Fruit fly (Drosophila melanogaster) whole organism, embryonic: Measurements from ENCODE around the gene Dok.
A peak's percentile ranks its signal among the peaks of the same experiment; 100 is the strongest.

Source experiments
- Ada2b ChIP-seq: fragments of 200-800 bp; sonication (Bioruptor generic); IDR thresholded peaks from 2 replicates; pipeline ENCODE4 v1.3.6; 2022; ENCODE audit warnings: missing biosample characterization, missing genetic modification characterization
- CG10209 ChIP-seq: fragments of 200-800 bp; sonication (Bioruptor generic); optimal IDR thresholded peaks from 3 replicates; lab custom pipeline; 2017; ENCODE audit warnings: missing biosample characterization, mild to moderate bottlenecking, missing genetic modification characterization, missing genetic modification reagents
- CG11085 ChIP-seq: fragments of 200-800 bp; sonication (Bioruptor generic); IDR thresholded peaks from 2 replicates; pipeline ENCODE4 v1.3.6; 2022; ENCODE audit warnings: missing biosample characterization, missing genetic modification characterization
- CG11723 ChIP-seq: fragments of 200-800 bp; sonication (Bioruptor generic); optimal IDR thresholded peaks from 2 replicates; lab custom pipeline; 2017; ENCODE audit warnings: missing biosample characterization, mild to moderate bottlenecking, missing genetic modification characterization
- CG12769 ChIP-seq: fragments of 200-800 bp; sonication (Bioruptor generic); optimal IDR thresholded peaks from 2 replicates; lab custom pipeline; 2019; ENCODE audit warnings: missing biosample characterization, mild to moderate bottlenecking, missing genetic modification characterization, moderate library complexity
- CG17328 ChIP-seq: fragments of 200-800 bp; sonication (Bioruptor generic); IDR thresholded peaks from 2 replicates; pipeline ENCODE4 v1.3.6; 2022; ENCODE audit warnings: missing biosample characterization, missing genetic modification characterization
- CG17359 ChIP-seq: fragments of 200-800 bp; sonication (Bioruptor generic); optimal IDR thresholded peaks from 3 replicates; lab custom pipeline; 2018; ENCODE audit warnings: missing biosample characterization, mild to moderate bottlenecking, missing genetic modification characterization, moderate library complexity
- CG1792 ChIP-seq: fragments of 200-800 bp; sonication (Bioruptor generic); optimal IDR thresholded peaks from 2 replicates; lab custom pipeline; 2016; ENCODE audit warnings: missing biosample characterization, missing genetic modification characterization
- CG2202 ChIP-seq: fragments of 200-800 bp; sonication (Bioruptor generic); optimal IDR thresholded peaks from 2 replicates; lab custom pipeline; 2018; ENCODE audit warnings: missing biosample characterization, mild to moderate bottlenecking, missing genetic modification characterization
- CG2678 ChIP-seq: fragments of 200-800 bp; sonication (Bioruptor generic); optimal IDR thresholded peaks from 3 replicates; lab custom pipeline; 2019; ENCODE audit warnings: missing biosample characterization, mild to moderate bottlenecking, missing genetic modification characterization, moderate library complexity
- CG30020 ChIP-seq: fragments of 200-800 bp; optimal IDR thresholded peaks from 2 replicates; lab custom pipeline; 2019; ENCODE audit warnings: missing biosample characterization, mild to moderate bottlenecking, missing genetic modification characterization, moderate library complexity
- CG30431 ChIP-seq: fragments of 200-800 bp; sonication (Bioruptor generic); optimal IDR thresholded peaks from 2 replicates; lab custom pipeline; 2017; ENCODE audit warnings: missing biosample characterization, missing genetic modification characterization
- CG3995 ChIP-seq: fragments of 200-800 bp; sonication (Bioruptor generic); optimal IDR thresholded peaks from 3 replicates; lab custom pipeline; 2016; ENCODE audit warnings: missing biosample characterization, missing genetic modification characterization
- CG4360 ChIP-seq: fragments of 200-800 bp; sonication (Bioruptor generic); IDR thresholded peaks from 2 replicates; pipeline ENCODE4 v1.3.6; 2022; ENCODE audit warnings: missing biosample characterization, missing genetic modification characterization
- CG4617 ChIP-seq: fragments of 200-800 bp; sonication (Bioruptor generic); optimal IDR thresholded peaks from 3 replicates; lab custom pipeline; 2016; ENCODE audit warnings: missing biosample characterization, missing genetic modification characterization, borderline replicate concordance
- CG6272 ChIP-seq: fragments of 200-800 bp; sonication (Bioruptor generic); IDR thresholded peaks from 2 replicates; pipeline ENCODE4 v1.3.6; 2022; ENCODE audit warnings: missing biosample characterization, missing genetic modification characterization
- CG7357 ChIP-seq: fragments of 200-800 bp; sonication (Bioruptor generic); IDR thresholded peaks from 3 replicates; pipeline ENCODE4 v1.3.6; 2022; ENCODE audit warnings: missing biosample characterization, missing genetic modification characterization
- CG7745 ChIP-seq: fragments of 200-800 bp; sonication (Bioruptor generic); optimal IDR thresholded peaks from 2 replicates; lab custom pipeline; 2018; ENCODE audit warnings: missing biosample characterization, mild to moderate bottlenecking, missing genetic modification characterization, moderate library complexity
- CG7839 ChIP-seq: fragments of 200-800 bp; sonication (Bioruptor generic); optimal IDR thresholded peaks from 3 replicates; lab custom pipeline; 2018; ENCODE audit warnings: missing biosample characterization, mild to moderate bottlenecking, missing genetic modification characterization, moderate library complexity
- CG9437 ChIP-seq: fragments of 200-800 bp; sonication (Bioruptor generic); optimal IDR thresholded peaks from 2 replicates; lab custom pipeline; 2018; ENCODE audit warnings: missing biosample characterization, mild to moderate bottlenecking, missing genetic modification characterization
- Camta ChIP-seq: fragments of 200-800 bp; sonication (Bioruptor generic); optimal IDR thresholded peaks from 2 replicates; lab custom pipeline; 2016; ENCODE audit warnings: missing biosample characterization, missing genetic modification characterization
- Dref ChIP-seq: fragments of 200-800 bp; sonication (Bioruptor generic); IDR thresholded peaks from 2 replicates; pipeline ENCODE4 v1.3.6; 2022; ENCODE audit warnings: missing biosample characterization, missing genetic modification characterization
- Fer1 ChIP-seq: fragments of 200-800 bp; sonication (Bioruptor generic); optimal IDR thresholded peaks from 2 replicates; lab custom pipeline; 2017; ENCODE audit warnings: missing biosample characterization, mild to moderate bottlenecking, missing genetic modification characterization
- GATAe ChIP-seq: fragments of 200-800 bp; sonication (Bioruptor generic); conservative IDR thresholded peaks from 2 replicates; pipeline ENCODE4 v1.3.6; 2022; ENCODE audit warnings: missing biosample characterization, missing genetic modification characterization
- Hmx ChIP-seq: fragments of 200-800 bp; sonication (Bioruptor generic); optimal IDR thresholded peaks from 2 replicates; lab custom pipeline; 2016; ENCODE audit warnings: missing biosample characterization, missing genetic modification characterization
- MBD-R2 ChIP-seq: fragments of 200-800 bp; sonication (Bioruptor generic); IDR thresholded peaks from 2 replicates; pipeline ENCODE4 v1.3.6; 2022; ENCODE audit warnings: missing biosample characterization, missing genetic modification characterization
- MESR4 ChIP-seq: fragments of 200-800 bp; sonication (Bioruptor generic); optimal IDR thresholded peaks from 2 replicates; lab custom pipeline; 2018; ENCODE audit warnings: missing biosample characterization, mild to moderate bottlenecking, missing genetic modification characterization, moderate library complexity
- NC2α ChIP-seq: fragments of 200-800 bp; sonication (Bioruptor generic); optimal IDR thresholded peaks from 2 replicates; lab custom pipeline; 2016; ENCODE audit warnings: missing biosample characterization, missing genetic modification characterization
- Nf-YA ChIP-seq: fragments of 200-800 bp; sonication (Bioruptor generic); IDR thresholded peaks from 2 replicates; pipeline ENCODE4 v1.3.6; 2022; ENCODE audit warnings: missing biosample characterization, missing genetic modification characterization
- Oaz ChIP-seq: fragments of 200-800 bp; sonication (Bioruptor generic); IDR thresholded peaks from 2 replicates; pipeline ENCODE4 v1.3.6; 2022; ENCODE audit warnings: missing biosample characterization, missing genetic modification characterization
- Sox102F ChIP-seq: fragments of 200-800 bp; sonication (Bioruptor generic); optimal IDR thresholded peaks from 2 replicates; lab custom pipeline; 2018; ENCODE audit warnings: missing biosample characterization, mild to moderate bottlenecking, missing genetic modification characterization, moderate library complexity
- Sry-δ ChIP-seq: fragments of 200-800 bp; sonication (Bioruptor generic); optimal IDR thresholded peaks from 2 replicates; lab custom pipeline; 2016; ENCODE audit warnings: missing biosample characterization, missing genetic modification characterization
- Taf1 ChIP-seq: fragments of 200-800 bp; sonication (Bioruptor generic); IDR thresholded peaks from 2 replicates; pipeline ENCODE4 v1.3.6; 2022; ENCODE audit warnings: missing biosample characterization, missing genetic modification characterization
- Usf ChIP-seq: fragments of 200-800 bp; sonication (Bioruptor generic); optimal IDR thresholded peaks from 2 replicates; lab custom pipeline; 2017; ENCODE audit warnings: missing genotype, missing biosample characterization, missing genetic modification characterization
- YL-1 ChIP-seq: fragments of 200-800 bp; sonication (Bioruptor generic); optimal IDR thresholded peaks from 3 replicates; lab custom pipeline; 2017; ENCODE audit warnings: missing biosample characterization, mild to moderate bottlenecking, missing genetic modification characterization
- ato ChIP-seq: fragments of 200-800 bp; sonication (Bioruptor generic); IDR thresholded peaks from 2 replicates; pipeline ENCODE4 v1.3.6; 2022; ENCODE audit warnings: missing biosample characterization, missing genetic modification characterization; ENCODE audit not compliant: partially characterized antibody
- bowl ChIP-seq: fragments of 200-800 bp; sonication (Bioruptor generic); IDR thresholded peaks from 2 replicates; pipeline ENCODE4 v1.3.6; 2022; ENCODE audit warnings: missing biosample characterization, missing genetic modification characterization
- corto ChIP-seq: fragments of 200-800 bp; sonication (Bioruptor generic); optimal IDR thresholded peaks from 2 replicates; lab custom pipeline; 2016; ENCODE audit warnings: missing biosample characterization, mild to moderate bottlenecking, missing genetic modification characterization, moderate library complexity
- croc ChIP-seq: fragments of 200-800 bp; sonication (Bioruptor generic); conservative IDR thresholded peaks from 3 replicates; pipeline ENCODE4 v1.3.6; 2022; ENCODE audit warnings: missing biosample characterization, missing genetic modification characterization
- crol ChIP-seq: fragments of 200-800 bp; sonication (Bioruptor generic); IDR thresholded peaks from 2 replicates; pipeline ENCODE4 v1.3.6; 2022; ENCODE audit warnings: missing biosample characterization, missing genetic modification characterization
- dan ChIP-seq: fragments of 200-800 bp; sonication (Bioruptor generic); IDR thresholded peaks from 2 replicates; pipeline ENCODE4 v1.3.6; 2022; ENCODE audit warnings: missing biosample characterization, missing genetic modification characterization
- dmrt11E ChIP-seq: fragments of 200-800 bp; sonication (Bioruptor generic); optimal IDR thresholded peaks from 3 replicates; lab custom pipeline; 2018; ENCODE audit warnings: missing biosample characterization, mild to moderate bottlenecking, missing genetic modification characterization, moderate library complexity
- gem ChIP-seq: fragments of 200-800 bp; sonication (Bioruptor generic); optimal IDR thresholded peaks from 2 replicates; lab custom pipeline; 2019; ENCODE audit warnings: missing biosample characterization, mild to moderate bottlenecking, missing genetic modification characterization, moderate library complexity
- grau ChIP-seq: fragments of 200-800 bp; optimal IDR thresholded peaks from 3 replicates; lab custom pipeline; 2019; ENCODE audit warnings: missing biosample characterization, mild to moderate bottlenecking, missing genetic modification characterization, moderate library complexity
- her ChIP-seq: fragments of 200-800 bp; sonication (Bioruptor generic); optimal IDR thresholded peaks from 2 replicates; lab custom pipeline; 2016; ENCODE audit warnings: missing biosample characterization, missing genetic modification characterization
- kni ChIP-seq: fragments of 200-800 bp; sonication (Bioruptor generic); optimal IDR thresholded peaks from 3 replicates; lab custom pipeline; 2017; ENCODE audit warnings: mild to moderate bottlenecking, missing biosample characterization, missing genetic modification reagents, missing genetic modification characterization
- mirr ChIP-seq: fragments of 200-800 bp; sonication (Bioruptor generic); optimal IDR thresholded peaks from 3 replicates; lab custom pipeline; 2018; ENCODE audit warnings: missing biosample characterization, mild to moderate bottlenecking, missing genetic modification characterization
- seq ChIP-seq: fragments of 200-800 bp; sonication (Bioruptor generic); IDR thresholded peaks from 2 replicates; pipeline ENCODE4 v1.3.6; 2022; ENCODE audit warnings: missing biosample characterization, missing genetic modification characterization
- sisA ChIP-seq: fragments of 200-800 bp; sonication (Bioruptor generic); IDR thresholded peaks from 2 replicates; pipeline ENCODE4 v1.3.6; 2022; ENCODE audit warnings: missing biosample characterization, missing genetic modification characterization
- sna ChIP-seq: fragments of 200-800 bp; sonication (Bioruptor generic); IDR thresholded peaks from 2 replicates; pipeline ENCODE4 v1.3.6; 2022; ENCODE audit warnings: missing biosample characterization, missing genetic modification characterization; ENCODE audit not compliant: partially characterized antibody
- tup ChIP-seq: fragments of 200-800 bp; sonication (Bioruptor generic); optimal IDR thresholded peaks from 2 replicates; lab custom pipeline; 2016; ENCODE audit warnings: missing biosample characterization, mild to moderate bottlenecking, missing genetic modification characterization, moderate library complexity
- usp ChIP-seq: fragments of >200 bp; optimal IDR thresholded peaks from 2 replicates; lab custom pipeline; 2017; ENCODE audit warnings: missing biosample characterization, missing genetic modification characterization
- z ChIP-seq: fragments of 200-800 bp; sonication (Bioruptor generic); IDR thresholded peaks from 3 replicates; pipeline ENCODE4 v1.3.6; 2022; ENCODE audit warnings: missing biosample characterization, missing genetic modification characterization

Dok gene

DNA sequence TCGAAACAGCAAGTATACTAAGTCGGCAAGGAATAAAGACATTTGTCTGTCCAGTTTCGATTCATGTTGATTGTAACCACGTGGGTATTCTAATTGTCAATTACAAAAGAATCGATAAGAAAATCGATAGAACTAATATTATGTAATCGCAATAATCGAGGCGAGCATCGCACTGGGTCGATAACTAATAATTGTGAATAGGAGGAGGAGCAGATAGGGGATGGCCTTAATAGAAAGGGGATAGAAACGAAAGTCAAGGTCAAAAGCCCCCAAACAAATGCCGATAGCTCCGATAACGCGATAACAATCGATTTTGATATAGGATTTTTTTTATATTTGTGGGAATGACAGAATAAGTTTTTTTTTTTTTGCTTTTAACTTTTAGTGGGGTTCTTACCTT is 39.0 kb upstream of the Dok start (continued):
- TF ChIP-seq her (GFP tag; lab: Kevin White, UChicago) = no peak
- TF ChIP-seq kni (GFP tag; lab: Kevin White, UChicago) = no peak
- no peak for TF ChIP-seq Oaz
- TF ChIP-seq CG11085 = no peak
- TF ChIP-seq gem (tag; lab: Kevin White, UChicago) = no peak
- TF ChIP-seq CG30431 (GFP tag; lab: Kevin White, UChicago) = no peak
- no peak for TF ChIP-seq tup
- no peak for TF ChIP-seq CG2202 (tag; lab: Kevin White, UChicago)
- 0 out of 2 replicates have a peak, but pooled peaks have one; percentile 24 for TF ChIP-seq ato (GFP tag; lab: Robert Waterston, UW)
- TF ChIP-seq CG7839 (tag; lab: Kevin White, UChicago) = no peak
- no peak for TF ChIP-seq sisA (GFP tag; lab: Robert Waterston, UW)
- no peak for TF ChIP-seq CG12769
- TF ChIP-seq CG7357 = no peak
- TF ChIP-seq CG4360 (GFP tag; lab: Robert Waterston, UW) = no peak
- no peak for TF ChIP-seq Nf-YA (GFP tag; lab: Robert Waterston, UW)
- TF ChIP-seq Hmx (GFP tag; lab: Kevin White, UChicago) = no peak
- no peak for TF ChIP-seq CG7745
- TF ChIP-seq MBD-R2 (GFP tag; lab: Robert Waterston, UW) = no peak
- no peak for TF ChIP-seq dan (GFP tag; lab: Robert Waterston, UW)
- no peak for TF ChIP-seq Camta (GFP tag; lab: Kevin White, UChicago)
- TF ChIP-seq Fer1 = no peak
- no peak for TF ChIP-seq CG3995 (GFP tag; lab: Kevin White, UChicago)
- no peak for TF ChIP-seq z (GFP tag; lab: Robert Waterston, UW)
- no peak for TF ChIP-seq GATAe (GFP tag; lab: Robert Waterston, UW)
- no peak for TF ChIP-seq NC2α
- TF ChIP-seq Usf (GFP tag; lab: Kevin White, UChicago) = no peak
- TF ChIP-seq MESR4 (GFP tag; lab: Kevin White, UChicago) = no peak
- TF ChIP-seq CG2678 = no peak
- TF ChIP-seq Ada2b = no peak
- no peak for TF ChIP-seq CG9437 (GFP tag; lab: Kevin White, UChicago)
- no peak for TF ChIP-seq usp
- no peak for TF ChIP-seq grau (tag; lab: Kevin White, UChicago)
- no peak for TF ChIP-seq CG4617 (GFP tag; lab: Kevin White, UChicago)
- TF ChIP-seq Sry-δ (GFP tag; lab: Kevin White, UChicago) = peak; percentile 16
- no peak for TF ChIP-seq CG17328 (GFP tag; lab: Robert Waterston, UW)
- TF ChIP-seq dmrt11E (tag; lab: Kevin White, UChicago) = no peak
- no peak for TF ChIP-seq Sox102F (GFP tag; lab: Kevin White, UChicago)
- TF ChIP-seq seq = no peak
- TF ChIP-seq CG1792 (GFP tag; lab: Kevin White, UChicago) = no peak
- TF ChIP-seq corto = no peak
- no peak for TF ChIP-seq CG11723
- TF ChIP-seq mirr = no peak
- TF ChIP-seq CG17359 (tag; lab: Kevin White, UChicago) = no peak
- no peak for TF ChIP-seq crol (GFP tag; lab: Robert Waterston, UW)
- no peak for TF ChIP-seq croc (GFP tag; lab: Robert Waterston, UW)
- TF ChIP-seq CG10209 = no peak
- peak; percentile 58 for TF ChIP-seq Dref (GFP tag; lab: Robert Waterston, UW)
- TF ChIP-seq sna (GFP tag; lab: Robert Waterston, UW) = no peak
- TF ChIP-seq CG30020 = no peak
- no peak for TF ChIP-seq bowl (GFP tag; lab: Robert Waterston, UW)
- TF ChIP-seq CG6272 = no peak
- TF ChIP-seq Taf1 (GFP tag; lab: Robert Waterston, UW) = no peak
- no peak for TF ChIP-seq YL-1 (GFP tag; lab: Kevin White, UChicago)
